Fruit fly (Drosophila melanogaster): ENCODE data around the gene Ms.

- no peak for TF ChIP-seq CG13204 (GFP tag; optimal IDR thresholded peaks at IDR 0.05)
- TF ChIP-seq CG15710 (tag; optimal IDR thresholded peaks at IDR 0.05), result no peak
- no peak for TF ChIP-seq CG8301 (tag; optimal IDR thresholded peaks at IDR 0.05)
- no peak for TF ChIP-seq D1 (tag; optimal IDR thresholded peaks at IDR 0.05)
- TF ChIP-seq CG17806 (tag; optimal IDR thresholded peaks at IDR 0.05), result no peak
- TF ChIP-seq EcR (GFP tag; optimal IDR thresholded peaks at IDR 0.05), result no peak
- no peak for TF ChIP-seq Ets98B (GFP tag; IDR thresholded peaks at IDR 0.05)
- TF ChIP-seq CG9948 (tag; optimal IDR thresholded peaks at IDR 0.05), result no peak
- TF ChIP-seq CG4496 (GFP tag; IDR thresholded peaks at IDR 0.05), result no peak
Measured at dm6 chr3R:24367120-24367519, 25.8 kb downstream of the Ms start, which contains the start of gene CG42811.
